Worm (Caenorhabditis elegans): ENCODE measurements around the gene best-3.

ce11 chrII:19238-19637 is 6.5 kb downstream of the best-3 start, which contains the start of gene gmeb-1:
- no peak for TF ChIP-seq lin-32 (GFP tag; optimal IDR thresholded peaks at IDR 0.05)
- TF ChIP-seq lsy-2 (tag; optimal IDR thresholded peaks at IDR 0.05): no peak
- TF ChIP-seq cnd-1 (tag; optimal IDR thresholded peaks at IDR 0.05): no peak
- TF ChIP-seq sptf-1 (tag; optimal IDR thresholded peaks at IDR 0.05): no peak
- no peak for TF ChIP-seq pha-4 (tag; optimal IDR thresholded peaks at IDR 0.05)
- TF ChIP-seq flh-1 (GFP tag; optimal IDR thresholded peaks at IDR 0.05): no peak
- no peak for TF ChIP-seq mep-1 (tag; optimal IDR thresholded peaks at IDR 0.05)
- TF ChIP-seq nhr-237 (tag; optimal IDR thresholded peaks at IDR 0.05): no peak
- TF ChIP-seq nhr-12 (tag; optimal IDR thresholded peaks at IDR 0.05): no peak
- TF ChIP-seq elt-3 (tag; optimal IDR thresholded peaks at IDR 0.05): no peak
- TF ChIP-seq sem-2 (GFP tag; optimal IDR thresholded peaks at IDR 0.05): no peak
